Worm (Caenorhabditis elegans) whole organism, L1 larva: Measurements from ENCODE around the gene srxa-15.

Experiments
- aha-1 ChIP-seq: fragments of 150-350 bp; optimal IDR thresholded peaks from 2 replicates; lab custom pipeline; 2014; ENCODE audit warnings: missing biosample characterization, missing genetic modification characterization
- ceh-8 ChIP-seq: fragments of 200-800 bp; sonication (Bioruptor generic); optimal IDR thresholded peaks from 2 replicates; lab custom pipeline; 2018; ENCODE audit warnings: mild to moderate bottlenecking, missing genetic modification characterization, moderate library complexity, missing compliant biosample characterization
- jun-1 ChIP-seq: fragments of 150-350 bp; optimal IDR thresholded peaks from 2 replicates; lab custom pipeline; 2014; ENCODE audit warnings: missing biosample characterization, missing genetic modification reagents, missing genetic modification characterization
- lin-13 ChIP-seq: fragments of 150-350 bp; optimal IDR thresholded peaks from 2 replicates; lab custom pipeline; 2014; ENCODE audit warnings: missing biosample characterization, missing genetic modification reagents, missing genetic modification characterization
- unc-86 ChIP-seq: sonication (generic microtip); optimal IDR thresholded peaks from 2 replicates; lab custom pipeline; 2016; ENCODE audit warnings: missing genetic modification characterization, missing compliant biosample characterization
- ztf-11 ChIP-seq, 2 experiments: sonication (generic microtip); optimal IDR thresholded peaks; 2 replicates each; lab custom pipeline; 2016 to 2017; ENCODE audit warnings: missing genetic modification characterization in 2 of 2, missing biosample characterization in 1 of 2, missing compliant biosample characterization in 1 of 2

DNA sequence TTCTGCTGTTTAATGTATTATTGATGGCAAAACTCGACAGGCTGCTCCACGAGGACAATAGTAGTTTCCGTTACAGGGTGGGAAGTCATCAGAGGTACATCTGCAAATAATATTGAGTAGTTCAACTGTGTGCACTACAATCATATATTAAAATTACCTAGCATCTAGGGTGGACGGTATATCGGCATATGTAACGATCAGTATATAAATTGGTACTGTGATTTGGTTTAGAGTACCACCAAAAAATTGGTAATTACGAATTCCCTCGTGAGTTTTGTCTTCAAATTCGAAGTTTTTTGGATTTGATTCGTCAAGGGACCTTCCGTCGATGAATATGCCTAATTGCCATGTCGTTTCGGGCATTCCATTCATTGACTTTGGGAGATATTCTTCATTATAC, 5.1 kb upstream of the srxa-15 start, which contains the start of gene ttr-13:
- TF ChIP-seq lin-13 (GFP tag; lab: Kevin White, UChicago) (no peak), jun-1 (tag; lab: Kevin White, UChicago) (no peak), ceh-8 (no peak), unc-86 (tag; lab: Kevin White, UChicago) (no peak), ztf-11 (tag; optimal IDR thresholded peaks at IDR 0.05; lab: Kevin White, UChicago) (no peak), aha-1 (tag; lab: Kevin White, UChicago) (no peak)
